Worm (Caenorhabditis elegans): Measurements from ENCODE around the gene ula-1.

ula-1 gene

ce11 chrIII:4951210-4951609, 31.1 kb upstream of the ula-1 start (continued):
- TF ChIP-seq snpc-1.1 (tag; optimal IDR thresholded peaks at IDR 0.05; ENCODE audit: insufficient read depth) = no peak
- TF ChIP-seq Y95B8A.8 (GFP tag; IDR thresholded peaks at IDR 0.05) = no peak

ce11 chrIII:4950345-4950744, 30.2 kb upstream of the ula-1 start:
- TF ChIP-seq cebp-1 (GFP tag; IDR thresholded peaks at IDR 0.05) (no peak), cebp-1 (tag; optimal IDR thresholded peaks at IDR 0.05) (peak; percentile 37), zfh-2 (GFP tag; conservative IDR thresholded peaks at IDR 0.05) (peak; percentile 88), hmg-1.2 (GFP tag; IDR thresholded peaks at IDR 0.05) (no peak; the same call in 1 of the 2 replicates), ceh-100 (GFP tag; IDR thresholded peaks at IDR 0.05) (no peak), nhr-80 (tag; optimal IDR thresholded peaks at IDR 0.05) (no peak), F23B12.7 (tag; optimal IDR thresholded peaks at IDR 0.05; ENCODE audit: insufficient read depth) (peak; percentile 13), ama-1 (optimal IDR thresholded peaks at IDR 0.05) (no peak), ama-1 (GFP tag; optimal IDR thresholded peaks at IDR 0.05) (no peak), K12H6.12 (tag; optimal IDR thresholded peaks at IDR 0.05) (peak; percentile 29), Y79H2A.3 (GFP tag; conservative IDR thresholded peaks at IDR 0.05) (no peak), attf-5 (GFP tag; optimal IDR thresholded peaks at IDR 0.05) (peak; percentile 13), K11D2.4 (GFP tag; IDR thresholded peaks at IDR 0.05) (0 out of 2 replicates have a peak, but pooled peaks have one; percentile 63)

- TF ChIP-seq attf-3 (GFP tag; conservative IDR thresholded peaks at IDR 0.05) = no peak
- TF ChIP-seq Y67H2A.10 (GFP tag; conservative IDR thresholded peaks at IDR 0.05) = no peak
- TF ChIP-seq F23B12.7 (tag; optimal IDR thresholded peaks at IDR 0.05; ENCODE audit: insufficient read depth) = no peak
- TF ChIP-seq hmg-1.2 (GFP tag; IDR thresholded peaks at IDR 0.05) = peak; percentile 52; the same call in 1 of the 2 replicates
- no peak for TF ChIP-seq B0019.2 (GFP tag; conservative IDR thresholded peaks at IDR 0.05)
- TF ChIP-seq madf-6 (GFP tag; IDR thresholded peaks at IDR 0.05) = peak; percentile 50; the same call in 1 of the 2 replicates
- TF ChIP-seq hsf-1 (GFP tag; IDR thresholded peaks at IDR 0.05) = no peak
- no peak for TF ChIP-seq madf-10 (tag; optimal IDR thresholded peaks at IDR 0.05)
- TF ChIP-seq zfh-2 (GFP tag; conservative IDR thresholded peaks at IDR 0.05) = peak; percentile 90
- TF ChIP-seq Y56A3A.18 (GFP tag; IDR thresholded peaks at IDR 0.05) = no peak
- TF ChIP-seq snpc-4 (GFP tag; optimal IDR thresholded peaks at IDR 0.05) = no peak
- no peak for TF ChIP-seq snpc-4 (tag; optimal IDR thresholded peaks at IDR 0.05)
- no peak for TF ChIP-seq B0261.1 (tag; optimal IDR thresholded peaks at IDR 0.05)
- no peak for TF ChIP-seq gei-17 (GFP tag; optimal IDR thresholded peaks at IDR 0.05)
- TF ChIP-seq dpff-1 (tag; optimal IDR thresholded peaks at IDR 0.05) = no peak
- peak; percentile 25; the same call in 1 of the 2 replicates for TF ChIP-seq D2030.7 (GFP tag; IDR thresholded peaks at IDR 0.05)
- peak; percentile 63; the same call in 1 of the 2 replicates for TF ChIP-seq egrh-3 (GFP tag; IDR thresholded peaks at IDR 0.05)
- no peak for TF ChIP-seq aptf-2 (GFP tag; conservative IDR thresholded peaks at IDR 0.05)
- no peak for TF ChIP-seq F37B4.10 (GFP tag; IDR thresholded peaks at IDR 0.05)
- peak; percentile 48 for TF ChIP-seq efl-1 (GFP tag; optimal IDR thresholded peaks at IDR 0.05)
- TF ChIP-seq madf-8 (GFP tag; conservative IDR thresholded peaks at IDR 0.05) = no peak
- no peak for TF ChIP-seq egl-44 (GFP tag; IDR thresholded peaks at IDR 0.05)
- TF ChIP-seq K11D2.4 (GFP tag; IDR thresholded peaks at IDR 0.05) = no peak
- no peak for TF ChIP-seq ets-4 (GFP tag; optimal IDR thresholded peaks at IDR 0.05)
- no peak for TF ChIP-seq lir-1 (GFP tag; conservative IDR thresholded peaks at IDR 0.05)
- no peak for TF ChIP-seq lin-54 (GFP tag; optimal IDR thresholded peaks at IDR 0.05)
Observed at ce11 chrIII:4948631-4949030, 28.5 kb upstream of the ula-1 start.

All from whole organism, young adult.